Worm (Caenorhabditis elegans): ENCODE results near the gene Y11D7A.8.
A peak's percentile ranks its signal among the peaks of the same experiment; 100 is the strongest.

DNA sequence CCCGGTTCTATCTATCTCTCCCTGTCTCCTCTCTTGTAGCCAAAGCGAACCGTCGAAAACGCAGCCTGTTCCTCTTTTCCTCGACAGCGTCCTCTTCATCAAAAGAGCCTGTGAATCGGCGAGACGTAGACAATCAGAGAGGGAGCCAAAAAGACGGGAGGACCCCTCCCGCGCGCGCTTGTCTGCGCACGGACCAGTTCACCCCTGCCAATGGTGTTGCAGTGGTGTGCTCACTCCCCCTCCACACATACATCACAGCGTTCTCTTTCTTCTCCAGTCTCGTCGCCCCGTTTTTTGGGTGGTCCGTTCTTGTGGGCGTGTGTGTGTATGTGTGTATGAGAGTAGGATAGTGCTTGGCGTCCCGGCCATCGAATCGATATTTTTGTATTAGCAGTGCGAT, 17.7 kb downstream of the Y11D7A.8 start:
- TF ChIP-seq tbx-8 (GFP tag; optimal IDR thresholded peaks at IDR 0.05) (peak; percentile 14), mep-1 (tag; optimal IDR thresholded peaks at IDR 0.05) (peak; percentile 20), unc-120 (tag; optimal IDR thresholded peaks at IDR 0.05; ENCODE audit: poor library complexity, severe bottlenecking) (peak; percentile 7), nhr-28 (tag; optimal IDR thresholded peaks at IDR 0.05) (no peak), lin-13 (tag; optimal IDR thresholded peaks at IDR 0.05) (peak; percentile 1), lsy-2 (tag; optimal IDR thresholded peaks at IDR 0.05) (no peak), unc-62 (GFP tag; optimal IDR thresholded peaks at IDR 0.05) (peak; percentile 46), pha-4 (tag; optimal IDR thresholded peaks at IDR 0.05) (no peak), snpc-4 (tag; optimal IDR thresholded peaks at IDR 0.05) (no peak), blmp-1 (tag; optimal IDR thresholded peaks at IDR 0.05) (no peak), nhr-76 (tag; optimal IDR thresholded peaks at IDR 0.05) (no peak), elt-3 (tag; optimal IDR thresholded peaks at IDR 0.05) (no peak)

Data from whole organism, mixed stage, embryonic.